Fruit fly (Drosophila melanogaster) whole organism, embryonic: Measurements from ENCODE around the gene SkpA.

ENCODE experiments used
- B-H1 ChIP-seq: fragments of 200-800 bp; sonication (Bioruptor generic); IDR thresholded peaks from 3 replicates; pipeline ENCODE4 v1.3.6; 2022; ENCODE audit warnings: missing biosample characterization, missing genetic modification characterization
- Bdp1 ChIP-seq: fragments of 200-800 bp; sonication (Bioruptor generic); optimal IDR thresholded peaks from 3 replicates; lab custom pipeline; 2016; ENCODE audit warnings: missing biosample characterization, missing genetic modification characterization
- CG10366 ChIP-seq: fragments of 200-800 bp; sonication (Bioruptor generic); IDR thresholded peaks from 2 replicates; pipeline ENCODE4 v1.3.6; 2022; ENCODE audit warnings: missing biosample characterization, missing genetic modification characterization
- CG12155 ChIP-seq: fragments of 200-800 bp; sonication (Bioruptor generic); optimal IDR thresholded peaks from 3 replicates; lab custom pipeline; 2016; ENCODE audit warnings: missing biosample characterization, missing genetic modification characterization
- CG1233 ChIP-seq: fragments of 200-800 bp; sonication (Bioruptor generic); optimal IDR thresholded peaks from 4 replicates; lab custom pipeline; 2018; ENCODE audit warnings: missing biosample characterization, mild to moderate bottlenecking, missing genetic modification characterization
- CG12391 ChIP-seq: fragments of 200-800 bp; sonication (Bioruptor generic); optimal IDR thresholded peaks from 3 replicates; lab custom pipeline; 2018; ENCODE audit warnings: missing biosample characterization, mild to moderate bottlenecking, missing genetic modification characterization, moderate library complexity
- CG13775 ChIP-seq: fragments of 200-800 bp; sonication (Bioruptor generic); optimal IDR thresholded peaks from 3 replicates; lab custom pipeline; 2017; ENCODE audit warnings: missing biosample characterization, mild to moderate bottlenecking, missing genetic modification characterization
- CG15479 ChIP-seq: fragments of 200-800 bp; sonication (Bioruptor generic); optimal IDR thresholded peaks from 3 replicates; lab custom pipeline; 2019; ENCODE audit warnings: missing biosample characterization, mild to moderate bottlenecking, missing genetic modification characterization, moderate library complexity
- CG17912 ChIP-seq: fragments of 200-800 bp; sonication (Bioruptor generic); optimal IDR thresholded peaks from 2 replicates; lab custom pipeline; 2018; ENCODE audit warnings: missing biosample characterization, mild to moderate bottlenecking, missing genetic modification characterization
- CG18262 ChIP-seq: fragments of 200-800 bp; optimal IDR thresholded peaks from 3 replicates; lab custom pipeline; 2019; ENCODE audit warnings: missing biosample characterization, mild to moderate bottlenecking, missing genetic modification characterization, moderate library complexity
- CG18476 ChIP-seq: fragments of 200-800 bp; sonication (Bioruptor generic); optimal IDR thresholded peaks from 2 replicates; lab custom pipeline; 2016; ENCODE audit warnings: missing biosample characterization, mild to moderate bottlenecking, missing genetic modification characterization
- CG5245 ChIP-seq: fragments of 200-800 bp; sonication (Bioruptor generic); optimal IDR thresholded peaks from 3 replicates; lab custom pipeline; 2016; ENCODE audit warnings: missing biosample characterization, missing genetic modification characterization
- CG6813 ChIP-seq: fragments of 200-800 bp; sonication (Bioruptor generic); optimal IDR thresholded peaks from 2 replicates; lab custom pipeline; 2017; ENCODE audit warnings: missing biosample characterization, missing genetic modification characterization, mild to moderate bottlenecking, moderate library complexity, missing genetic modification reagents
- CG8388 ChIP-seq: fragments of 200-800 bp; sonication (Bioruptor generic); optimal IDR thresholded peaks from 2 replicates; lab custom pipeline; 2019; ENCODE audit warnings: missing biosample characterization, mild to moderate bottlenecking, missing genetic modification characterization, moderate library complexity
- D19B ChIP-seq: fragments of 200-800 bp; sonication (Bioruptor generic); optimal IDR thresholded peaks from 2 replicates; lab custom pipeline; 2017; ENCODE audit warnings: missing biosample characterization, mild to moderate bottlenecking, missing genetic modification characterization
- Dip3 ChIP-seq: fragments of 200-800 bp; sonication (Bioruptor generic); optimal IDR thresholded peaks from 3 replicates; lab custom pipeline; 2016; ENCODE audit warnings: missing biosample characterization, missing genetic modification characterization
- Kr ChIP-seq: fragments of 200-800 bp; sonication (Bioruptor generic); optimal IDR thresholded peaks from 2 replicates; lab custom pipeline; 2017; ENCODE audit warnings: missing biosample characterization, mild to moderate bottlenecking, missing genetic modification characterization
- Nf-YA ChIP-seq: fragments of 200-800 bp; sonication (Bioruptor generic); IDR thresholded peaks from 2 replicates; pipeline ENCODE4 v1.3.6; 2022; ENCODE audit warnings: missing biosample characterization, missing genetic modification characterization
- Nf-YB ChIP-seq: fragments of 200-800 bp; sonication (Bioruptor generic); optimal IDR thresholded peaks from 3 replicates; lab custom pipeline; 2019; ENCODE audit warnings: missing biosample characterization, mild to moderate bottlenecking, missing genetic modification characterization, moderate library complexity
- abd-A ChIP-seq: fragments of 200-800 bp; sonication (Bioruptor generic); optimal IDR thresholded peaks from 3 replicates; lab custom pipeline; 2019; ENCODE audit warnings: missing biosample characterization, mild to moderate bottlenecking, missing genetic modification characterization, moderate library complexity
- ase ChIP-seq: fragments of 200-800 bp; sonication (Bioruptor generic); IDR thresholded peaks from 3 replicates; pipeline ENCODE4 v1.3.6; 2022; ENCODE audit warnings: missing biosample characterization, missing genetic modification characterization
- chif ChIP-seq, 2 experiments: fragments of 200-800 bp; sonication (Bioruptor generic); optimal IDR thresholded peaks; 3 replicates each; lab custom pipeline; 2016; ENCODE audit warnings: missing biosample characterization in 2 of 2, missing genetic modification characterization in 2 of 2
- chn ChIP-seq: fragments of 200-800 bp; sonication (Bioruptor generic); optimal IDR thresholded peaks from 2 replicates; lab custom pipeline; 2016; ENCODE audit warnings: missing biosample characterization, missing genetic modification characterization
- gce ChIP-seq: fragments of 200-800 bp; sonication (Bioruptor generic); IDR thresholded peaks from 3 replicates; pipeline ENCODE4 v1.3.6; 2022; ENCODE audit warnings: missing biosample characterization, missing genetic modification characterization
- gro ChIP-seq: fragments of 200-800 bp; sonication (Bioruptor generic); optimal IDR thresholded peaks from 2 replicates; lab custom pipeline; 2016; ENCODE audit warnings: missing biosample characterization, missing genetic modification characterization
- hkb ChIP-seq, 2 experiments: fragments of 200-800 bp in 1 of 2; fragments of >200 bp in 1 of 2; sonication (Bioruptor generic) in 1 of 2; IDR thresholded peaks in 1 of 2; optimal IDR thresholded peaks in 1 of 2; 2 replicates each; pipeline versions ENCODE4 v1.3.6 to Lab custom; 2017 to 2022; ENCODE audit warnings: missing biosample characterization in 1 of 2, missing genetic modification characterization in 1 of 2
- knrl ChIP-seq: fragments of 200-800 bp; sonication (Bioruptor generic); IDR thresholded peaks from 3 replicates; pipeline ENCODE4 v1.3.6; 2022; ENCODE audit warnings: missing biosample characterization, missing genetic modification characterization; ENCODE audit not compliant: partially characterized antibody
- mam ChIP-seq: fragments of 200-800 bp; sonication (Bioruptor generic); optimal IDR thresholded peaks from 3 replicates; lab custom pipeline; 2016; ENCODE audit warnings: missing biosample characterization, missing genetic modification characterization
- nerfin-2 ChIP-seq: fragments of 200-800 bp; sonication (Bioruptor generic); IDR thresholded peaks from 2 replicates; pipeline ENCODE4 v1.3.6; 2022; ENCODE audit warnings: missing biosample characterization, missing genetic modification characterization; ENCODE audit not compliant: partially characterized antibody
- pzg ChIP-seq: fragments of 200-800 bp; sonication (Bioruptor generic); optimal IDR thresholded peaks from 3 replicates; lab custom pipeline; 2018; ENCODE audit warnings: missing biosample characterization, mild to moderate bottlenecking, missing genetic modification characterization, moderate library complexity
- rib ChIP-seq: fragments of 200-800 bp; sonication (Bioruptor generic); IDR thresholded peaks from 2 replicates; pipeline ENCODE4 v1.3.6; 2022; ENCODE audit warnings: missing biosample characterization, missing genetic modification characterization
- row ChIP-seq: fragments of 200-800 bp; sonication (Bioruptor generic); IDR thresholded peaks from 3 replicates; pipeline ENCODE4 v1.3.6; 2022; ENCODE audit warnings: missing biosample characterization, missing genetic modification characterization
- sd ChIP-seq: fragments of 200-800 bp; sonication (Bioruptor generic); optimal IDR thresholded peaks from 3 replicates; lab custom pipeline; 2018; ENCODE audit warnings: missing biosample characterization, mild to moderate bottlenecking, missing genetic modification characterization, moderate library complexity
- shn ChIP-seq: fragments of 200-800 bp; sonication (Bioruptor generic); optimal IDR thresholded peaks from 3 replicates; lab custom pipeline; 2016; ENCODE audit warnings: missing biosample characterization, missing genetic modification characterization
- sisA ChIP-seq: fragments of 200-800 bp; sonication (Bioruptor generic); IDR thresholded peaks from 2 replicates; pipeline ENCODE4 v1.3.6; 2022; ENCODE audit warnings: missing biosample characterization, missing genetic modification characterization
- so ChIP-seq: fragments of 200-800 bp; sonication (Bioruptor generic); IDR thresholded peaks from 3 replicates; pipeline ENCODE4 v1.3.6; 2022; ENCODE audit warnings: missing biosample characterization, missing genetic modification characterization
- sob ChIP-seq: fragments of 200-800 bp; sonication (Bioruptor generic); IDR thresholded peaks from 2 replicates; pipeline ENCODE4 v1.3.6; 2022; ENCODE audit warnings: missing biosample characterization, missing genetic modification characterization
- stwl ChIP-seq: fragments of 200-800 bp; sonication (Bioruptor generic); optimal IDR thresholded peaks from 3 replicates; lab custom pipeline; 2018; ENCODE audit warnings: missing biosample characterization, mild to moderate bottlenecking, missing genetic modification characterization, moderate library complexity
- tna ChIP-seq: fragments of 200-800 bp; sonication (Bioruptor generic); IDR thresholded peaks from 2 replicates; pipeline ENCODE4 v1.3.6; 2022; ENCODE audit warnings: missing biosample characterization, missing genetic modification characterization; ENCODE audit not compliant: partially characterized antibody
- ttk ChIP-seq: fragments of 200-800 bp; sonication (Bioruptor generic); IDR thresholded peaks from 2 replicates; pipeline ENCODE4 v2.1.2; 2022; ENCODE audit warnings: missing biosample characterization, missing genetic modification characterization
- twi ChIP-seq: fragments of 200-800 bp; optimal IDR thresholded peaks from 2 replicates; lab custom pipeline; 2019; ENCODE audit warnings: missing biosample characterization, mild to moderate bottlenecking, missing genetic modification characterization, moderate library complexity
- unc-4 ChIP-seq: fragments of 200-800 bp; sonication (Bioruptor generic); IDR thresholded peaks from 2 replicates; pipeline ENCODE4 v1.3.6; 2022; ENCODE audit warnings: missing biosample characterization, missing genetic modification characterization; ENCODE audit not compliant: partially characterized antibody

SkpA gene

DNA sequence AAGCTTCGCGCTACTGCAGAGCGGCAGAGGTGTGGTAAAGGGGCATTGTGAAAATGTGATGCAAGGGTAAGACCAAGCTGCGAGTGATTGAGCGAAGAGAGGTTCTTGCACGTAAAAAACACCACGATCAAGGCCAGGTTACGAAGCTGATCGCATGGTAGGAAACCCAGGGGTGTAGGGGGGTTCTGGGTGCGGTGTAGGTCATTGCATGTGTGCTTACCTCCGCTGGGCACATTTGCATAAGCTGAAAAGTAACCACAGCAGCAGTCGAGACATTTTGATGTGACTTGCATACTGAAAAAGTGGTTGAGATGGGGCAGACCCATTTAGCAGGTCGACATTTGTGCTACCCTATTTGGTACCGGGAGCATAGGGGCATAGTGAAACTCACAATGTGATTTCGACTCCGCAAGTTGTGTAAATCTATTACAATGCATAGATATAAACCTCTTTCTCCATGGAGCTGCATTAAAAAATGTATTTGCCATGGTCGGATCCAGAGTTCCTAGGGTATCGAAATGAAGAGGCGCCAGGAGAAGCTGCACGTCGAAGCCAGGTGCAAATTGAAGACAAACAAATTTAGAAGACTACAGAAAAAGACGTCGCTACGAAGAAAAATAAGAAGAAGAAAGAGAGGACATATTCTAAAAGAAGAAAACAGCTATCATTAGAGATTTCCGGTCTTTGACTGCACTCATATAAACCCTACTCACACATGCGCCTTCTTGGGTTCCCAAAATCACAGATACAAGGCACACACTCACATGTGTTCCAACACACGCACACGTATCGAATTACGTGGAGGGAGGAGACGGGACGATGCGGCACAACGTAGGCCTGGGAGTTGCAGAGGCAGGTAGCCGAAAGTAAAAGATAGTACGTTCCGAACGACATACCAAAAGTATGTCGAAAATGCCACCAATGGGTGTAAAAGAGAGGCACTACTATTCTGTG is 37.2 kb downstream of the SkpA start (continued):
- no peak for TF ChIP-seq pzg
- no peak for TF ChIP-seq Bdp1 (GFP tag; lab: Kevin White, UChicago)
- no peak for TF ChIP-seq Kr (GFP tag; lab: Kevin White, UChicago)
- peak; percentile 8 for TF ChIP-seq CG12391 (tag; lab: Kevin White, UChicago)
- TF ChIP-seq chn: peak; percentile 20
- no peak for TF ChIP-seq CG12155 (GFP tag; lab: Kevin White, UChicago)
- TF ChIP-seq shn (GFP tag; lab: Kevin White, UChicago): no peak
- TF ChIP-seq sob (GFP tag; lab: Robert Waterston, UW): no peak
- peak; percentile 43; the same call in 2 of the 3 replicates for TF ChIP-seq row
- no peak for TF ChIP-seq gce (GFP tag; lab: Robert Waterston, UW)
- no peak for TF ChIP-seq abd-A (tag; lab: Kevin White, UChicago)
- no peak for TF ChIP-seq mam (GFP tag; lab: Kevin White, UChicago)
- TF ChIP-seq Nf-YB: no peak
- TF ChIP-seq CG10366 (GFP tag; lab: Robert Waterston, UW): no peak
- peak; percentile 61 for TF ChIP-seq D19B (GFP tag; lab: Kevin White, UChicago)
- TF ChIP-seq CG8388 (GFP tag; lab: Kevin White, UChicago): no peak
- TF ChIP-seq knrl (GFP tag; lab: Robert Waterston, UW): no peak
- no peak for TF ChIP-seq ttk (GFP tag; lab: Robert Waterston, UW)
- no peak for TF ChIP-seq CG13775 (GFP tag; lab: Kevin White, UChicago)
- TF ChIP-seq sisA (GFP tag; lab: Robert Waterston, UW): no peak
- peak; percentile 93 for TF ChIP-seq twi
- no peak for TF ChIP-seq CG17912
- no peak for TF ChIP-seq hkb (optimal IDR thresholded peaks at IDR 0.05; lab: Kevin White, UChicago)
- no peak for TF ChIP-seq hkb (GFP tag; IDR thresholded peaks at IDR 0.05; lab: Robert Waterston, UW)
- TF ChIP-seq CG1233 (GFP tag; lab: Kevin White, UChicago): no peak
- TF ChIP-seq chif (GFP tag; optimal IDR thresholded peaks at IDR 0.05; lab: Kevin White, UChicago): peak in 1 of 2 experiments; percentile 1
- TF ChIP-seq CG18262 (tag; lab: Kevin White, UChicago): peak; percentile 29
- no peak for TF ChIP-seq rib (GFP tag; lab: Robert Waterston, UW)
- no peak for TF ChIP-seq tna (GFP tag; lab: Robert Waterston, UW)
- no peak for TF ChIP-seq Dip3 (GFP tag; lab: Kevin White, UChicago)
- no peak for TF ChIP-seq unc-4 (GFP tag; lab: Robert Waterston, UW)
- peak; percentile 18 for TF ChIP-seq sd (tag; lab: Kevin White, UChicago)
- no peak for TF ChIP-seq ase (GFP tag; lab: Robert Waterston, UW)
- TF ChIP-seq Nf-YA (GFP tag; lab: Robert Waterston, UW): no peak
- TF ChIP-seq so (GFP tag; lab: Robert Waterston, UW): no peak
- TF ChIP-seq nerfin-2 (GFP tag; lab: Robert Waterston, UW): no peak
- no peak for TF ChIP-seq CG18476 (GFP tag; lab: Kevin White, UChicago)
- TF ChIP-seq stwl (tag; lab: Kevin White, UChicago): no peak
- no peak for TF ChIP-seq gro
- TF ChIP-seq B-H1 (GFP tag; lab: Robert Waterston, UW): no peak
- no peak for TF ChIP-seq CG6813 (GFP tag; lab: Kevin White, UChicago)
- peak; percentile 77 for TF ChIP-seq CG15479
- no peak for TF ChIP-seq CG5245 (GFP tag; lab: Kevin White, UChicago)
